Fruit fly (Drosophila melanogaster) whole organism, prepupa: ENCODE results near the gene Ir62a.

Experiments used
- Blimp-1 ChIP-seq: fragments of 200-800 bp; sonication (Bioruptor generic); optimal IDR thresholded peaks from 3 replicates; lab custom pipeline; 2017; ENCODE audit warnings: missing biosample characterization, missing genetic modification characterization, mild to moderate bottlenecking, moderate library complexity, missing genetic modification reagents
- CG10631 ChIP-seq: fragments of 200-800 bp; sonication (Bioruptor generic); optimal IDR thresholded peaks from 2 replicates; lab custom pipeline; 2016; ENCODE audit warnings: missing biosample characterization, missing genetic modification characterization
- CG10669 ChIP-seq: fragments of 200-800 bp; sonication (Bioruptor generic); optimal IDR thresholded peaks from 3 replicates; lab custom pipeline; 2018; ENCODE audit warnings: missing biosample characterization, mild to moderate bottlenecking, missing genetic modification characterization, moderate library complexity
- CG11762 ChIP-seq: fragments of 200-800 bp; sonication (Bioruptor generic); optimal IDR thresholded peaks from 3 replicates; lab custom pipeline; 2016; ENCODE audit warnings: missing biosample characterization, missing genetic modification characterization; ENCODE audit not compliant: insufficient read depth
- CG11902 ChIP-seq: fragments of 200-800 bp; sonication (Bioruptor generic); optimal IDR thresholded peaks from 3 replicates; lab custom pipeline; 2016; ENCODE audit warnings: missing biosample characterization, missing genetic modification characterization
- CG15336 ChIP-seq: fragments of 200-800 bp; sonication (Bioruptor generic); IDR thresholded peaks from 2 replicates; pipeline ENCODE4 v1.3.6; 2022; ENCODE audit warnings: missing biosample characterization, missing genetic modification characterization
- CG1621 ChIP-seq: fragments of 200-800 bp; sonication (Bioruptor generic); optimal IDR thresholded peaks from 3 replicates; lab custom pipeline; 2018; ENCODE audit warnings: missing biosample characterization, mild to moderate bottlenecking, missing genetic modification characterization
- CG31627 ChIP-seq: fragments of 200-800 bp; sonication (Bioruptor generic); optimal IDR thresholded peaks from 3 replicates; lab custom pipeline; 2016; ENCODE audit warnings: missing biosample characterization, missing genetic modification characterization
- CG32006 ChIP-seq: fragments of 200-800 bp; sonication (Bioruptor generic); optimal IDR thresholded peaks from 3 replicates; lab custom pipeline; 2017; ENCODE audit warnings: missing biosample characterization, mild to moderate bottlenecking, missing genetic modification characterization
- CG34406 ChIP-seq: fragments of 200-800 bp; sonication (Bioruptor generic); optimal IDR thresholded peaks from 3 replicates; lab custom pipeline; 2016; ENCODE audit warnings: missing biosample characterization, missing genetic modification characterization
- CG3919 ChIP-seq: fragments of 200-800 bp; sonication (Bioruptor generic); optimal IDR thresholded peaks from 3 replicates; lab custom pipeline; 2016; ENCODE audit warnings: missing biosample characterization, missing genetic modification characterization
- CG6163 ChIP-seq: fragments of 200-800 bp; sonication (Bioruptor generic); IDR thresholded peaks from 3 replicates; pipeline ENCODE4 v1.3.6; 2022; ENCODE audit warnings: missing biosample characterization, missing genetic modification characterization
- CG6276 ChIP-seq: fragments of 200-800 bp; sonication (Bioruptor generic); optimal IDR thresholded peaks from 2 replicates; lab custom pipeline; 2017; ENCODE audit warnings: missing biosample characterization, mild to moderate bottlenecking, missing genetic modification characterization
- CG6792 ChIP-seq: fragments of 200-800 bp; sonication (Bioruptor generic); optimal IDR thresholded peaks from 3 replicates; lab custom pipeline; 2016; ENCODE audit warnings: missing biosample characterization, missing genetic modification characterization
- CG6808 ChIP-seq: fragments of 200-800 bp; sonication (Bioruptor generic); optimal IDR thresholded peaks from 3 replicates; lab custom pipeline; 2017; ENCODE audit warnings: missing biosample characterization, missing genetic modification characterization, mild to moderate bottlenecking, moderate library complexity, missing genetic modification reagents
- CG6854 ChIP-seq: fragments of 200-800 bp; sonication (Bioruptor generic); optimal IDR thresholded peaks from 2 replicates; lab custom pipeline; 2017; ENCODE audit warnings: missing biosample characterization, mild to moderate bottlenecking, missing genetic modification characterization
- CG8319 ChIP-seq: fragments of 200-800 bp; sonication (Bioruptor generic); optimal IDR thresholded peaks from 3 replicates; lab custom pipeline; 2016; ENCODE audit warnings: missing biosample characterization, missing genetic modification characterization
- CG8632 ChIP-seq: fragments of 200-800 bp; sonication (Bioruptor generic); optimal IDR thresholded peaks from 3 replicates; lab custom pipeline; 2016; ENCODE audit warnings: missing biosample characterization, missing genetic modification characterization
- Eip78C ChIP-seq: fragments of 200-800 bp; sonication (Bioruptor generic); peaks from one replicate; lab custom pipeline; 2016; ENCODE audit warnings: missing biosample characterization, missing genetic modification characterization
- Ets21C ChIP-seq: fragments of 200-800 bp; sonication (Bioruptor generic); optimal IDR thresholded peaks from 3 replicates; lab custom pipeline; 2016; ENCODE audit warnings: missing biosample characterization, missing genetic modification characterization
- Gug ChIP-seq: fragments of 200-800 bp; sonication (Bioruptor generic); IDR thresholded peaks from 2 replicates; pipeline ENCODE4 v1.3.6; 2022; ENCODE audit warnings: missing biosample characterization, missing genetic modification characterization
- Hr38 ChIP-seq: sonication (Bioruptor generic); optimal IDR thresholded peaks from 2 replicates; lab custom pipeline; 2016; ENCODE audit warnings: missing biosample characterization, missing genetic modification characterization
- Hr4 ChIP-seq: fragments of 200-800 bp; sonication (Bioruptor generic); optimal IDR thresholded peaks from 3 replicates; lab custom pipeline; 2016; ENCODE audit warnings: missing biosample characterization, missing genetic modification characterization
- Met ChIP-seq: fragments of 200-800 bp; sonication (Bioruptor generic); optimal IDR thresholded peaks from 3 replicates; lab custom pipeline; 2016; ENCODE audit warnings: missing biosample characterization, missing genetic modification characterization
- Smox ChIP-seq: fragments of 200-800 bp; sonication (Bioruptor generic); optimal IDR thresholded peaks from 3 replicates; lab custom pipeline; 2016; ENCODE audit warnings: missing biosample characterization, missing genetic modification characterization
- Sox14 ChIP-seq: fragments of 200-800 bp; sonication (Bioruptor generic); optimal IDR thresholded peaks from 3 replicates; lab custom pipeline; 2016; ENCODE audit warnings: missing biosample characterization, missing genetic modification characterization
- acj6 ChIP-seq: fragments of 200-800 bp; sonication (Bioruptor generic); optimal IDR thresholded peaks from 3 replicates; lab custom pipeline; 2016; ENCODE audit warnings: missing biosample characterization, missing genetic modification characterization
- cyc ChIP-seq: fragments of 200-800 bp; sonication (Bioruptor generic); optimal IDR thresholded peaks from 3 replicates; lab custom pipeline; 2016; ENCODE audit warnings: missing biosample characterization, missing genetic modification characterization
- dsx ChIP-seq: fragments of 200-800 bp; optimal IDR thresholded peaks from 3 replicates; lab custom pipeline; 2019; ENCODE audit warnings: missing biosample characterization, mild to moderate bottlenecking, missing genetic modification characterization, moderate library complexity; ENCODE audit not compliant: poor library complexity, severe bottlenecking
- eg ChIP-seq: fragments of 200-800 bp; sonication (Bioruptor generic); IDR thresholded peaks from 3 replicates; pipeline ENCODE4 v1.3.6; 2022; ENCODE audit warnings: missing biosample characterization, missing genetic modification characterization
- esn ChIP-seq: fragments of 200-800 bp; sonication (Bioruptor generic); optimal IDR thresholded peaks from 2 replicates; lab custom pipeline; 2016; ENCODE audit warnings: missing biosample characterization, mild to moderate bottlenecking, missing genetic modification characterization, moderate library complexity
- fkh ChIP-seq: fragments of 200-800 bp; sonication (Bioruptor generic); optimal IDR thresholded peaks from 3 replicates; lab custom pipeline; 2017; ENCODE audit warnings: missing biosample characterization, mild to moderate bottlenecking, missing genetic modification characterization, moderate library complexity
- lz ChIP-seq: fragments of 200-800 bp; sonication (Bioruptor generic); optimal IDR thresholded peaks from 3 replicates; lab custom pipeline; 2016; ENCODE audit warnings: missing biosample characterization, missing genetic modification characterization
- net ChIP-seq: fragments of 200-800 bp; sonication (Bioruptor generic); optimal IDR thresholded peaks from 3 replicates; lab custom pipeline; 2016; ENCODE audit warnings: missing biosample characterization, missing genetic modification characterization
- pdm3 ChIP-seq: fragments of 200-800 bp; sonication (Bioruptor generic); optimal IDR thresholded peaks from 3 replicates; lab custom pipeline; 2016; ENCODE audit warnings: missing biosample characterization, missing genetic modification characterization
- spab ChIP-seq: fragments of 200-800 bp; sonication (Bioruptor generic); optimal IDR thresholded peaks from 2 replicates; lab custom pipeline; 2017; ENCODE audit warnings: missing biosample characterization, mild to moderate bottlenecking, missing genetic modification characterization, missing genetic modification reagents
- ss ChIP-seq, 2 experiments: fragments of 200-800 bp; sonication (Bioruptor generic); optimal IDR thresholded peaks; 2 replicates in 1 of 2; 3 replicates in 1 of 2; lab custom pipeline; 2017 to 2018; ENCODE audit warnings: mild to moderate bottlenecking in 2 of 2, missing biosample characterization in 2 of 2, missing genetic modification characterization in 2 of 2, moderate library complexity in 1 of 2
- svp ChIP-seq: fragments of 200-800 bp; sonication (Bioruptor generic); peaks from one replicate; lab custom pipeline; 2016; ENCODE audit warnings: missing biosample characterization, missing genetic modification characterization
- topi ChIP-seq: fragments of 200-800 bp; sonication (Bioruptor generic); optimal IDR thresholded peaks from 3 replicates; lab custom pipeline; 2016; ENCODE audit warnings: missing biosample characterization, missing genetic modification characterization
- vri ChIP-seq: fragments of 200-800 bp; sonication (Bioruptor generic); optimal IDR thresholded peaks from 3 replicates; lab custom pipeline; 2016; ENCODE audit warnings: missing biosample characterization, mild to moderate bottlenecking, missing genetic modification characterization

The Ir62a gene

dm6 chr3L:1536487-1537337 lies 5.7 kb upstream of the Ir62a start, which contains the start of the genes CG12091 and pns (continued):
- TF ChIP-seq Gug (GFP tag; lab: Robert Waterston, UW) (0 out of 2 replicates have a peak, but pooled peaks have one; percentile 13), dsx (GFP tag; lab: Kevin White, UChicago) (no peak), Ets21C (GFP tag; lab: Kevin White, UChicago) (no peak), CG6808 (GFP tag; lab: Kevin White, UChicago) (no peak), CG6792 (peak; percentile 33), CG6854 (GFP tag; lab: Kevin White, UChicago) (peak; percentile 30), cyc (GFP tag; lab: Kevin White, UChicago) (peak; percentile 61), CG6276 (GFP tag; lab: Kevin White, UChicago) (no peak), CG6163 (GFP tag; lab: Robert Waterston, UW) (peak; percentile 70; the same call in 2 of the 3 replicates), net (no peak), CG8632 (GFP tag; lab: Kevin White, UChicago) (peak; percentile 47), CG10669 (GFP tag; lab: Kevin White, UChicago) (no peak), CG10631 (GFP tag; lab: Kevin White, UChicago) (no peak), Met (GFP tag; lab: Kevin White, UChicago) (no peak), Hr38 (GFP tag; lab: Kevin White, UChicago) (no peak), Smox (GFP tag; lab: Kevin White, UChicago) (no peak), eg (peak; percentile 70), CG3919 (GFP tag; lab: Kevin White, UChicago) (peak; percentile 64), pdm3 (GFP tag; lab: Kevin White, UChicago) (no peak), topi (GFP tag; lab: Kevin White, UChicago) (peak; percentile 41), CG32006 (no peak), Hr4 (GFP tag; lab: Kevin White, UChicago) (no peak), CG31627 (GFP tag; lab: Kevin White, UChicago) (peak; percentile 60)

- TF ChIP-seq lz (GFP tag; lab: Kevin White, UChicago): peak; percentile 18
- no peak for TF ChIP-seq dsx (GFP tag; lab: Kevin White, UChicago)
- TF ChIP-seq CG6854 (GFP tag; lab: Kevin White, UChicago): no peak
- TF ChIP-seq CG11902 (GFP tag; lab: Kevin White, UChicago): no peak
- TF ChIP-seq Eip78C (GFP tag; lab: Kevin White, UChicago): no peak
- TF ChIP-seq Sox14 (GFP tag; lab: Kevin White, UChicago): no peak
- no peak for TF ChIP-seq acj6 (GFP tag; lab: Kevin White, UChicago)
- no peak for TF ChIP-seq Hr38 (GFP tag; lab: Kevin White, UChicago)
- no peak for TF ChIP-seq CG15336 (GFP tag; lab: Robert Waterston, UW)
- no peak for TF ChIP-seq Gug (GFP tag; lab: Robert Waterston, UW)
- peak; percentile 63 for TF ChIP-seq svp
- TF ChIP-seq vri: no peak
- peak; percentile 43 for TF ChIP-seq esn (GFP tag; lab: Kevin White, UChicago)
- TF ChIP-seq fkh: peak; percentile 41
Measured at dm6 chr3L:1533699-1534431, 2.8 kb upstream of the Ir62a start, which contains the start of gene Iml1. Iml1 (minus strand) TSS chr3L:1534034.

dm6 chr3L:1518715-1519603 lies 12.1 kb downstream of the Ir62a start:
- peak; percentile 10 for TF ChIP-seq spab (GFP tag; lab: Kevin White, UChicago)
- TF ChIP-seq CG15336 (GFP tag; lab: Robert Waterston, UW): no peak
- peak; percentile 5 for TF ChIP-seq CG6792
- no peak for TF ChIP-seq ss (GFP tag; optimal IDR thresholded peaks at IDR 0.05; lab: Kevin White, UChicago)
- TF ChIP-seq CG34406 (GFP tag; lab: Kevin White, UChicago): no peak
- peak; percentile 15 for TF ChIP-seq CG8319 (GFP tag; lab: Kevin White, UChicago)
- TF ChIP-seq cyc (GFP tag; lab: Kevin White, UChicago): peak; percentile 51
- peak; percentile 40 for TF ChIP-seq CG11762
- TF ChIP-seq svp: peak; percentile 82
- TF ChIP-seq CG11902 (GFP tag; lab: Kevin White, UChicago): peak; percentile 45
- no peak for TF ChIP-seq Met (GFP tag; lab: Kevin White, UChicago)
- peak; percentile 48 for TF ChIP-seq CG6276 (GFP tag; lab: Kevin White, UChicago)
- TF ChIP-seq esn (GFP tag; lab: Kevin White, UChicago): peak; percentile 60
- no peak for TF ChIP-seq CG1621 (tag; lab: Kevin White, UChicago)
- TF ChIP-seq eg: peak; percentile 43; the same call in 1 of the 3 replicates
- TF ChIP-seq Blimp-1 (GFP tag; lab: Kevin White, UChicago): peak; percentile 93
